Fruit fly (Drosophila melanogaster) whole organism, prepupa: Measurements from ENCODE around the gene CG13248.

Experiments used
- Blimp-1 ChIP-seq: fragments of 200-800 bp; sonication (Bioruptor generic); optimal IDR thresholded peaks from 3 replicates; lab custom pipeline; 2017; ENCODE audit warnings: missing biosample characterization, missing genetic modification characterization, mild to moderate bottlenecking, moderate library complexity, missing genetic modification reagents
- CG10631 ChIP-seq: fragments of 200-800 bp; sonication (Bioruptor generic); optimal IDR thresholded peaks from 2 replicates; lab custom pipeline; 2016; ENCODE audit warnings: missing biosample characterization, missing genetic modification characterization
- CG10669 ChIP-seq: fragments of 200-800 bp; sonication (Bioruptor generic); optimal IDR thresholded peaks from 3 replicates; lab custom pipeline; 2018; ENCODE audit warnings: missing biosample characterization, mild to moderate bottlenecking, missing genetic modification characterization, moderate library complexity
- CG11902 ChIP-seq: fragments of 200-800 bp; sonication (Bioruptor generic); optimal IDR thresholded peaks from 3 replicates; lab custom pipeline; 2016; ENCODE audit warnings: missing biosample characterization, missing genetic modification characterization
- CG15336 ChIP-seq: fragments of 200-800 bp; sonication (Bioruptor generic); IDR thresholded peaks from 2 replicates; pipeline ENCODE4 v1.3.6; 2022; ENCODE audit warnings: missing biosample characterization, missing genetic modification characterization
- CG1621 ChIP-seq: fragments of 200-800 bp; sonication (Bioruptor generic); optimal IDR thresholded peaks from 3 replicates; lab custom pipeline; 2018; ENCODE audit warnings: missing biosample characterization, mild to moderate bottlenecking, missing genetic modification characterization
- CG16779 ChIP-seq: fragments of 200-800 bp; sonication (Bioruptor generic); optimal IDR thresholded peaks from 3 replicates; lab custom pipeline; 2017; ENCODE audit warnings: missing biosample characterization, mild to moderate bottlenecking, missing genetic modification characterization
- CG3032 ChIP-seq: fragments of 200-800 bp; optimal IDR thresholded peaks from 2 replicates; lab custom pipeline; 2019; ENCODE audit warnings: missing biosample characterization, mild to moderate bottlenecking, missing genetic modification characterization, moderate library complexity
- CG31627 ChIP-seq: fragments of 200-800 bp; sonication (Bioruptor generic); optimal IDR thresholded peaks from 3 replicates; lab custom pipeline; 2016; ENCODE audit warnings: missing biosample characterization, missing genetic modification characterization
- CG34406 ChIP-seq: fragments of 200-800 bp; sonication (Bioruptor generic); optimal IDR thresholded peaks from 3 replicates; lab custom pipeline; 2016; ENCODE audit warnings: missing biosample characterization, missing genetic modification characterization
- CG3919 ChIP-seq: fragments of 200-800 bp; sonication (Bioruptor generic); optimal IDR thresholded peaks from 3 replicates; lab custom pipeline; 2016; ENCODE audit warnings: missing biosample characterization, missing genetic modification characterization
- CG6163 ChIP-seq: fragments of 200-800 bp; sonication (Bioruptor generic); IDR thresholded peaks from 3 replicates; pipeline ENCODE4 v1.3.6; 2022; ENCODE audit warnings: missing biosample characterization, missing genetic modification characterization
- CG6276 ChIP-seq: fragments of 200-800 bp; sonication (Bioruptor generic); optimal IDR thresholded peaks from 2 replicates; lab custom pipeline; 2017; ENCODE audit warnings: missing biosample characterization, mild to moderate bottlenecking, missing genetic modification characterization
- CG6792 ChIP-seq: fragments of 200-800 bp; sonication (Bioruptor generic); optimal IDR thresholded peaks from 3 replicates; lab custom pipeline; 2016; ENCODE audit warnings: missing biosample characterization, missing genetic modification characterization
- CG7368 ChIP-seq: fragments of 200-800 bp; sonication (Bioruptor generic); optimal IDR thresholded peaks from 3 replicates; lab custom pipeline; 2016; ENCODE audit warnings: missing biosample characterization, missing genetic modification characterization
- CG8119 ChIP-seq: fragments of 200-800 bp; sonication (Bioruptor generic); IDR thresholded peaks from 3 replicates; pipeline ENCODE4 v1.3.6; 2022; ENCODE audit warnings: missing biosample characterization, missing genetic modification characterization
- CG8319 ChIP-seq: fragments of 200-800 bp; sonication (Bioruptor generic); optimal IDR thresholded peaks from 3 replicates; lab custom pipeline; 2016; ENCODE audit warnings: missing biosample characterization, missing genetic modification characterization
- CG9139 ChIP-seq: fragments of 200-800 bp; sonication (Bioruptor generic); optimal IDR thresholded peaks from 3 replicates; lab custom pipeline; 2017; ENCODE audit warnings: missing biosample characterization, mild to moderate bottlenecking, missing genetic modification characterization
- Eip75B ChIP-seq: fragments of 200-800 bp; sonication (Bioruptor generic); optimal IDR thresholded peaks from 3 replicates; lab custom pipeline; 2016; ENCODE audit warnings: missing biosample characterization, missing genetic modification characterization
- Eip78C ChIP-seq: fragments of 200-800 bp; sonication (Bioruptor generic); peaks from one replicate; lab custom pipeline; 2016; ENCODE audit warnings: missing biosample characterization, missing genetic modification characterization
- Ets21C ChIP-seq: fragments of 200-800 bp; sonication (Bioruptor generic); optimal IDR thresholded peaks from 3 replicates; lab custom pipeline; 2016; ENCODE audit warnings: missing biosample characterization, missing genetic modification characterization
- Ets96B ChIP-seq: fragments of 200-800 bp; optimal IDR thresholded peaks from 2 replicates; lab custom pipeline; 2019; ENCODE audit warnings: missing biosample characterization, mild to moderate bottlenecking, missing genetic modification characterization, moderate library complexity
- Gug ChIP-seq: fragments of 200-800 bp; sonication (Bioruptor generic); IDR thresholded peaks from 2 replicates; pipeline ENCODE4 v1.3.6; 2022; ENCODE audit warnings: missing biosample characterization, missing genetic modification characterization
- Hr39 ChIP-seq: fragments of 200-800 bp; sonication (Bioruptor generic); optimal IDR thresholded peaks from 2 replicates; lab custom pipeline; 2016; ENCODE audit warnings: missing biosample characterization, missing genetic modification characterization
- Hr4 ChIP-seq: fragments of 200-800 bp; sonication (Bioruptor generic); optimal IDR thresholded peaks from 3 replicates; lab custom pipeline; 2016; ENCODE audit warnings: missing biosample characterization, missing genetic modification characterization
- Lpt ChIP-seq: fragments of 200-800 bp; sonication (Bioruptor generic); optimal IDR thresholded peaks from 3 replicates; lab custom pipeline; 2016; ENCODE audit warnings: missing biosample characterization, missing genetic modification characterization
- OdsH ChIP-seq: fragments of 200-800 bp; sonication (Bioruptor generic); optimal IDR thresholded peaks from 3 replicates; lab custom pipeline; 2016; ENCODE audit warnings: missing biosample characterization, missing genetic modification characterization
- Sox14 ChIP-seq: fragments of 200-800 bp; sonication (Bioruptor generic); optimal IDR thresholded peaks from 3 replicates; lab custom pipeline; 2016; ENCODE audit warnings: missing biosample characterization, missing genetic modification characterization
- Sox15 ChIP-seq: fragments of 200-800 bp; sonication (Bioruptor generic); optimal IDR thresholded peaks from 3 replicates; lab custom pipeline; 2016; ENCODE audit warnings: missing biosample characterization, missing genetic modification characterization
- acj6 ChIP-seq: fragments of 200-800 bp; sonication (Bioruptor generic); optimal IDR thresholded peaks from 3 replicates; lab custom pipeline; 2016; ENCODE audit warnings: missing biosample characterization, missing genetic modification characterization
- cyc ChIP-seq: fragments of 200-800 bp; sonication (Bioruptor generic); optimal IDR thresholded peaks from 3 replicates; lab custom pipeline; 2016; ENCODE audit warnings: missing biosample characterization, missing genetic modification characterization
- dac ChIP-seq: fragments of 200-800 bp; sonication (Bioruptor generic); optimal IDR thresholded peaks from 2 replicates; lab custom pipeline; 2017; ENCODE audit warnings: missing biosample characterization, mild to moderate bottlenecking, missing genetic modification characterization
- dsx ChIP-seq: fragments of 200-800 bp; optimal IDR thresholded peaks from 3 replicates; lab custom pipeline; 2019; ENCODE audit warnings: missing biosample characterization, mild to moderate bottlenecking, missing genetic modification characterization, moderate library complexity; ENCODE audit not compliant: poor library complexity, severe bottlenecking
- eg ChIP-seq: fragments of 200-800 bp; sonication (Bioruptor generic); IDR thresholded peaks from 3 replicates; pipeline ENCODE4 v1.3.6; 2022; ENCODE audit warnings: missing biosample characterization, missing genetic modification characterization
- esn ChIP-seq: fragments of 200-800 bp; sonication (Bioruptor generic); optimal IDR thresholded peaks from 2 replicates; lab custom pipeline; 2016; ENCODE audit warnings: missing biosample characterization, mild to moderate bottlenecking, missing genetic modification characterization, moderate library complexity
- fd59A ChIP-seq: fragments of 200-800 bp; sonication (Bioruptor generic); optimal IDR thresholded peaks from 2 replicates; lab custom pipeline; 2017; ENCODE audit warnings: missing biosample characterization, mild to moderate bottlenecking, missing genetic modification characterization, missing genetic modification reagents
- fd85E ChIP-seq: fragments of 200-800 bp; sonication (Bioruptor generic); optimal IDR thresholded peaks from 3 replicates; lab custom pipeline; 2016; ENCODE audit warnings: missing biosample characterization, missing genetic modification characterization
- lz ChIP-seq: fragments of 200-800 bp; sonication (Bioruptor generic); optimal IDR thresholded peaks from 3 replicates; lab custom pipeline; 2016; ENCODE audit warnings: missing biosample characterization, missing genetic modification characterization
- net ChIP-seq: fragments of 200-800 bp; sonication (Bioruptor generic); optimal IDR thresholded peaks from 3 replicates; lab custom pipeline; 2016; ENCODE audit warnings: missing biosample characterization, missing genetic modification characterization
- salr ChIP-seq, 2 experiments: fragments of 200-800 bp; sonication (Bioruptor generic); optimal IDR thresholded peaks; 3 replicates each; lab custom pipeline; 2016 to 2018; ENCODE audit warnings: missing biosample characterization in 2 of 2, missing genetic modification characterization in 2 of 2, mild to moderate bottlenecking in 1 of 2
- spab ChIP-seq: fragments of 200-800 bp; sonication (Bioruptor generic); optimal IDR thresholded peaks from 2 replicates; lab custom pipeline; 2017; ENCODE audit warnings: missing biosample characterization, mild to moderate bottlenecking, missing genetic modification characterization, missing genetic modification reagents
- ss ChIP-seq, 2 experiments: fragments of 200-800 bp; sonication (Bioruptor generic); optimal IDR thresholded peaks; 2 replicates in 1 of 2; 3 replicates in 1 of 2; lab custom pipeline; 2017 to 2018; ENCODE audit warnings: mild to moderate bottlenecking in 2 of 2, missing biosample characterization in 2 of 2, missing genetic modification characterization in 2 of 2, moderate library complexity in 1 of 2
- svp ChIP-seq: fragments of 200-800 bp; sonication (Bioruptor generic); peaks from one replicate; lab custom pipeline; 2016; ENCODE audit warnings: missing biosample characterization, missing genetic modification characterization
- topi ChIP-seq: fragments of 200-800 bp; sonication (Bioruptor generic); optimal IDR thresholded peaks from 3 replicates; lab custom pipeline; 2016; ENCODE audit warnings: missing biosample characterization, missing genetic modification characterization

CG13248 gene

DNA sequence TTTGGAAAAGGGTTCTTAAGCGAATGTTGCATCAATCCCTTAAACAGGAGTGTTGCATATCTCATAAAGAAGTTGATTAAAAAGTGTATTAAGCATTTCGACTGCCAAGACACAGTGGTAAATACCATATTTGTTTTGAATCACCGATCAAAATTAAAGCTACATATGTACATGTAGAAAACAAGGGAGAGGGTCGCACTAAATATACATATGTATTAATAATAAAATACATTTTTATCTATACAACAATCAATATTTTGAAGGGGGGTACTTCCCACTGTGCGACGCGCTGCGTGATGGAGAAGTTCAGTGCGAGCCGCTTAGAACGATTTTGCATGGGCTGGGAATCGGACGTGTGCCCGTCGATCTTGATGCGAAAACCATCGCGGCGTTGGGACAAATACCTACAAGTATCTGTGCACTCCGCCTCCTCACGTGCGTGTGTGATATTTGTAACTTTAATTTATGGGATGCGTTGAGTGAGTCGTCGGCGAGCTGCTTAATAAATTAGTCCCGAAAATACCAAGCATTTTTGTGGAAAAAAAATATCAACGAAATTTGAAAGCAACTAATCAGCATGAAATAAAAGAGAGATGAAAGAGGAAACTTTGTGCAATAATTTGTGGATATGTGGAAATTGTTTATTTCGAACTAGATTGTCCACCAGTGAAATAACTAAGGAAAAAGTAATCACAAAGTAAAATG lies 34.6 kb upstream of the CG13248 start (continued):
- TF ChIP-seq CG9139 (GFP tag; lab: Kevin White, UChicago) (peak; percentile 76), Blimp-1 (GFP tag; lab: Kevin White, UChicago) (peak; percentile 72), eg (GFP tag; lab: Robert Waterston, UW) (peak; percentile 92), spab (GFP tag; lab: Kevin White, UChicago) (peak; percentile 80), Ets21C (GFP tag; lab: Kevin White, UChicago) (peak; percentile 71), dac (GFP tag; lab: Kevin White, UChicago) (peak; percentile 80), Hr39 (GFP tag; lab: Kevin White, UChicago) (peak; percentile 81), CG6163 (GFP tag; lab: Robert Waterston, UW) (peak; percentile 95), CG11902 (peak; percentile 80), CG7368 (peak; percentile 89), CG16779 (peak; percentile 80), fd85E (peak; percentile 71), fd59A (GFP tag; lab: Kevin White, UChicago) (peak; percentile 64), CG8119 (GFP tag; lab: Robert Waterston, UW) (peak; percentile 86), salr (GFP tag; optimal IDR thresholded peaks at IDR 0.05; lab: Kevin White, UChicago) (peak; percentile 68 to 91), CG3919 (GFP tag; lab: Kevin White, UChicago) (peak; percentile 94), topi (GFP tag; lab: Kevin White, UChicago) (peak; percentile 91), Ets96B (tag; lab: Kevin White, UChicago) (peak; percentile 82), svp (GFP tag; lab: Kevin White, UChicago) (peak; percentile 96), CG10631 (peak; percentile 88)

DNA sequence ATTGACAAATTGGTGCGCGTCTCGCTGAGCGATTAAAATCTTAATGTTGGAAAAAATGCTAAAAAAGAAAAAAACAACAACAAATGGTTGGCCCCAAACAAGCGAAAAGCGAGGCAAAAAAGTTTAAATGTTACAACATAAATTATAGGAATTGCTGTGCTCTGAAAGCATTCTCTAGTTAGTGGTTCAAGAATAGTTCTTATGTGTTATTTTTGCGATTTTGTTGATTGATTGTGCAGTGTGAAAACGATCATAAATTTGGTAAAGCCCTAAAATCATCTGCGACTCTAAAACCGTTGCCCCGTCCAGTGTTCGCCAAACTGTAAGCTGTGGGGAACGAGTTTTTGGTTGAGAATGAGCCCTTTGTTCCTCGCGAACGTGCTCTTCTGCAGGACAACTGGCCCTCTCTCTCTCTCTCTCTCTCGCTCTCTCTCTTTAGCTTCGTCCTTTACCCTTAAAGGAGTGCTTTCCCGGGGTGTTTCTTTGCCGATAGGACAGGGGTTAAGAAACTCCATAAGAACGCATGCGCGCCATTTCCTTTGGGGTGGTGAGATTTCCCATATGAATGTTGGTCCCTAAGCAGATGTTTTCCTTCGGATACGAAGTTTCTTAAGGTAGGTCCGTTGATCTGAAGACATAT lies 32.4 kb upstream of the CG13248 start:
- TF ChIP-seq CG11902 (no peak), CG7368 (no peak), CG6792 (no peak), net (GFP tag; lab: Kevin White, UChicago) (no peak), salr (GFP tag; optimal IDR thresholded peaks at IDR 0.05; lab: Kevin White, UChicago) (no peak), CG1621 (tag; lab: Kevin White, UChicago) (no peak), Eip78C (GFP tag; lab: Kevin White, UChicago) (peak; percentile 38), Eip75B (GFP tag; lab: Kevin White, UChicago) (no peak)

DNA sequence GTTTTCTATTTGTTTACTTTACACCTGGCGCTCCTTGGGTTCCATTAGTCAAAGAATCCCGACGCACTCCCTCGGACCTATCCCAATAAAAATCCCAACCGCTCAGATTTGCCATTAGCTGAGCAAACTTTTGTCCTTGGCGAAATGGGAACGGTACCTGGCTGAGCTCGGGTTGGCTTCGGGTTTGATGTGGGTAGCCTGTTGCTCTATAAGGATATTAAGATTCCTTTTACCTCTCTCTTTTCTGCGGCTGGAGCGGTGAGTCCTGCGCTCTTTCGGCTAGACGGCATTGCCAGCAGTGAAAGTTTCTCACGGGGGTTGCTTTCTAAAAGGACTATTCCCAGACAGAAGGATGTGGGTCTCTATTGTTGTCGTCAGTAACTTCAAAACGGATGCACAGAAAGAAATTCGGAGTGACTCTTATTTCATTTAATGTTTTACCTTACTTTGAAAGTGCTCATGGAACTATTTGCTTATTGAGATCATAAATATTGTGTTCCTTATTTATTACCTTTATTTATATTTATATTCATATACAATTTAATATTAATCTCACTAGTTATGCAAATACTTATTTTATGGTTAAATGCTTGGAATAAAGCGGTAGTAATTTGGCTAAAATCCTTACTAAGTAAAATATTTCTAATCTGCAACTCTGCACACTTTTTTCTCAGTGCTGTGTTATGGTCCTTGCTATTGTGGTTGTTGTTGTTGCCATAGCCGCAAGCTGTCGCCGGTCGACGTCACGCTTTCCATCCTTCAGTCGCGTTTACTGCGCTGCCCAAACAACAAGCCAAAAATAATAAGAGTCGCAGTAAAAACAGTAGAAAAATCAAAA lies 31.5 kb upstream of the CG13248 start, which contains the start of gene CG5910:
Gene CG5910, plus strand, starts transcription at position 788 of the 838 bp plus-strand sequence.
- peak; percentile 86 for TF ChIP-seq CG3032 (tag; lab: Kevin White, UChicago)
- TF ChIP-seq esn (GFP tag; lab: Kevin White, UChicago) = peak; percentile 63
- TF ChIP-seq lz (GFP tag; lab: Kevin White, UChicago) = peak; percentile 37
- TF ChIP-seq eg (GFP tag; lab: Robert Waterston, UW) = no peak
- peak; percentile 89 for TF ChIP-seq Eip78C (GFP tag; lab: Kevin White, UChicago)
- TF ChIP-seq cyc = peak; percentile 53
- no peak for TF ChIP-seq CG8119 (GFP tag; lab: Robert Waterston, UW)
- TF ChIP-seq Lpt (GFP tag; lab: Kevin White, UChicago) = peak; percentile 52
- TF ChIP-seq CG10669 (GFP tag; lab: Kevin White, UChicago) = no peak
- TF ChIP-seq dsx (GFP tag; lab: Kevin White, UChicago) = peak; percentile 82
- TF ChIP-seq CG11902 = peak; percentile 37
- peak; percentile 76 for TF ChIP-seq acj6 (GFP tag; lab: Kevin White, UChicago)
- TF ChIP-seq CG8319 (GFP tag; lab: Kevin White, UChicago) = no peak
- TF ChIP-seq CG6276 (GFP tag; lab: Kevin White, UChicago) = no peak
- TF ChIP-seq CG15336 (GFP tag; lab: Robert Waterston, UW) = peak; percentile 61
- TF ChIP-seq Hr4 (GFP tag; lab: Kevin White, UChicago) = no peak
- peak; percentile 75 for TF ChIP-seq CG34406 (GFP tag; lab: Kevin White, UChicago)
- peak; percentile 61; the same call in 1 of the 3 replicates for TF ChIP-seq CG6163 (GFP tag; lab: Robert Waterston, UW)
- TF ChIP-seq Gug (GFP tag; lab: Robert Waterston, UW) = no peak
- peak; percentile 89 for TF ChIP-seq Ets96B (tag; lab: Kevin White, UChicago)
- peak; percentile 40 for TF ChIP-seq Sox15 (GFP tag; lab: Kevin White, UChicago)
- no peak for TF ChIP-seq CG9139 (GFP tag; lab: Kevin White, UChicago)
- no peak for TF ChIP-seq Sox14 (GFP tag; lab: Kevin White, UChicago)
- TF ChIP-seq CG31627 (GFP tag; lab: Kevin White, UChicago) = peak; percentile 27
- TF ChIP-seq fd59A (GFP tag; lab: Kevin White, UChicago) = peak; percentile 64
- TF ChIP-seq ss (GFP tag; optimal IDR thresholded peaks at IDR 0.05; lab: Kevin White, UChicago) = no peak
- no peak for TF ChIP-seq OdsH (GFP tag; lab: Kevin White, UChicago)
